Fruit fly (Drosophila melanogaster) whole organism, embryonic: ENCODE data around the gene AMPdeam.

Source experiments
- Aef1 ChIP-seq: fragments of 200-800 bp; sonication (Bioruptor generic); IDR thresholded peaks from 3 replicates; pipeline ENCODE4 v1.3.6; 2022; ENCODE audit warnings: missing biosample characterization, missing genetic modification characterization
- B-H1 ChIP-seq: fragments of 200-800 bp; sonication (Bioruptor generic); IDR thresholded peaks from 3 replicates; pipeline ENCODE4 v1.3.6; 2022; ENCODE audit warnings: missing biosample characterization, missing genetic modification characterization
- Blimp-1 ChIP-seq: fragments of 200-800 bp; sonication (Bioruptor generic); optimal IDR thresholded peaks from 3 replicates; lab custom pipeline; 2018; ENCODE audit warnings: missing biosample characterization, missing genetic modification characterization, mild to moderate bottlenecking, moderate library complexity, missing genetic modification reagents
- CG10543 ChIP-seq: fragments of 200-800 bp; sonication (Bioruptor generic); optimal IDR thresholded peaks from 3 replicates; lab custom pipeline; 2017; ENCODE audit warnings: missing biosample characterization, mild to moderate bottlenecking, missing genetic modification characterization, moderate library complexity
- CG11504 ChIP-seq: fragments of 200-800 bp; sonication (Bioruptor generic); optimal IDR thresholded peaks from 3 replicates; lab custom pipeline; 2019; ENCODE audit warnings: missing biosample characterization, mild to moderate bottlenecking, missing genetic modification characterization, moderate library complexity
- CG12155 ChIP-seq: fragments of 200-800 bp; sonication (Bioruptor generic); optimal IDR thresholded peaks from 3 replicates; lab custom pipeline; 2016; ENCODE audit warnings: missing biosample characterization, missing genetic modification characterization
- CG13123 ChIP-seq: fragments of 200-800 bp; sonication (Bioruptor generic); optimal IDR thresholded peaks from 2 replicates; lab custom pipeline; 2016; ENCODE audit warnings: missing biosample characterization, missing genetic modification characterization
- CG13624 ChIP-seq: fragments of 200-800 bp; sonication (Bioruptor generic); optimal IDR thresholded peaks from 2 replicates; lab custom pipeline; 2016; ENCODE audit warnings: missing biosample characterization, missing genetic modification characterization
- CG13894 ChIP-seq: fragments of 200-800 bp; sonication (Bioruptor generic); optimal IDR thresholded peaks from 3 replicates; lab custom pipeline; 2018; ENCODE audit warnings: missing biosample characterization, mild to moderate bottlenecking, missing genetic modification characterization, moderate library complexity
- CG14667 ChIP-seq: fragments of 200-800 bp; sonication (Bioruptor generic); IDR thresholded peaks from 2 replicates; pipeline ENCODE4 v1.3.6; 2022; ENCODE audit warnings: missing biosample characterization, missing genetic modification characterization
- CG15696 ChIP-seq: fragments of 200-800 bp; sonication (Bioruptor generic); optimal IDR thresholded peaks from 2 replicates; lab custom pipeline; 2019; ENCODE audit warnings: missing biosample characterization, mild to moderate bottlenecking, missing genetic modification characterization, moderate library complexity
- CG1647 ChIP-seq: fragments of 200-800 bp; sonication (Bioruptor generic); optimal IDR thresholded peaks from 3 replicates; lab custom pipeline; 2016; ENCODE audit warnings: missing biosample characterization, missing genetic modification characterization
- CG17359 ChIP-seq: fragments of 200-800 bp; sonication (Bioruptor generic); optimal IDR thresholded peaks from 3 replicates; lab custom pipeline; 2018; ENCODE audit warnings: missing biosample characterization, mild to moderate bottlenecking, missing genetic modification characterization, moderate library complexity
- CG17568 ChIP-seq: fragments of 200-800 bp; sonication (Bioruptor generic); optimal IDR thresholded peaks from 2 replicates; lab custom pipeline; 2018; ENCODE audit warnings: missing biosample characterization, mild to moderate bottlenecking, missing genetic modification characterization, moderate library complexity
- CG1792 ChIP-seq: fragments of 200-800 bp; sonication (Bioruptor generic); optimal IDR thresholded peaks from 2 replicates; lab custom pipeline; 2016; ENCODE audit warnings: missing biosample characterization, missing genetic modification characterization
- CG2875 ChIP-seq: fragments of 200-800 bp; sonication (Bioruptor generic); optimal IDR thresholded peaks from 2 replicates; lab custom pipeline; 2017; ENCODE audit warnings: missing biosample characterization, mild to moderate bottlenecking, missing genetic modification characterization, missing genetic modification reagents
- CG3163 ChIP-seq: fragments of 200-800 bp; sonication (Bioruptor generic); optimal IDR thresholded peaks from 3 replicates; lab custom pipeline; 2016; ENCODE audit warnings: missing biosample characterization, missing genetic modification characterization
- CG32772 ChIP-seq: fragments of 200-800 bp; sonication (Bioruptor generic); IDR thresholded peaks from 2 replicates; pipeline ENCODE4 v1.3.6; 2022; ENCODE audit warnings: missing biosample characterization, missing genetic modification characterization
- CG4424 ChIP-seq: fragments of 200-800 bp; sonication (Bioruptor generic); optimal IDR thresholded peaks from 3 replicates; lab custom pipeline; 2016; ENCODE audit warnings: missing biosample characterization, missing genetic modification characterization
- CG4707 ChIP-seq: fragments of 200-800 bp; sonication (Bioruptor generic); optimal IDR thresholded peaks from 2 replicates; lab custom pipeline; 2018; ENCODE audit warnings: missing biosample characterization, mild to moderate bottlenecking, missing genetic modification characterization, moderate library complexity
- CG7928 ChIP-seq: fragments of 200-800 bp; sonication (Bioruptor generic); optimal IDR thresholded peaks from 2 replicates; lab custom pipeline; 2017; ENCODE audit warnings: missing biosample characterization, mild to moderate bottlenecking, missing genetic modification characterization
- CG7987 ChIP-seq: fragments of 200-800 bp; sonication (Bioruptor generic); optimal IDR thresholded peaks from 2 replicates; lab custom pipeline; 2018; ENCODE audit warnings: missing biosample characterization, mild to moderate bottlenecking, missing genetic modification characterization, moderate library complexity
- CG8290 ChIP-seq, 3 experiments: fragments of 200-800 bp; sonication (Bioruptor generic); optimal IDR thresholded peaks; 2 replicates each; lab custom pipeline; 2016 to 2019; ENCODE audit warnings: missing biosample characterization in 3 of 3, missing genetic modification characterization in 3 of 3, mild to moderate bottlenecking in 2 of 3, moderate library complexity in 1 of 3
- CG9609 ChIP-seq: fragments of 200-800 bp; sonication (Bioruptor generic); optimal IDR thresholded peaks from 3 replicates; lab custom pipeline; 2016; ENCODE audit warnings: missing biosample characterization, missing genetic modification characterization
- CG9876 ChIP-seq: fragments of 200-800 bp; sonication (Bioruptor generic); optimal IDR thresholded peaks from 2 replicates; lab custom pipeline; 2016; ENCODE audit warnings: missing biosample characterization, missing genetic modification characterization
- Camta ChIP-seq: fragments of 200-800 bp; sonication (Bioruptor generic); optimal IDR thresholded peaks from 2 replicates; lab custom pipeline; 2016; ENCODE audit warnings: missing biosample characterization, missing genetic modification characterization
- Dip2 ChIP-seq: fragments of 200-800 bp; sonication (Bioruptor generic); IDR thresholded peaks from 2 replicates; pipeline ENCODE4 v1.3.6; 2022; ENCODE audit warnings: missing biosample characterization, missing genetic modification characterization
- H2.0 ChIP-seq: fragments of 200-800 bp; sonication (Bioruptor generic); IDR thresholded peaks from 2 replicates; pipeline ENCODE4 v1.3.6; 2022; ENCODE audit warnings: missing biosample characterization, missing genetic modification characterization
- Hr78 ChIP-seq, 2 experiments: fragments of 200-800 bp in 1 of 2; fragments of >200 bp in 1 of 2; sonication (Bioruptor generic) in 1 of 2; optimal IDR thresholded peaks; 2 replicates each; lab custom pipeline; 2017 to 2019; ENCODE audit warnings: missing biosample characterization in 2 of 2, missing genetic modification characterization in 2 of 2, mild to moderate bottlenecking in 1 of 2, moderate library complexity in 1 of 2
- Med ChIP-seq: fragments of 200-800 bp; sonication (Bioruptor generic); peaks from one replicate; lab custom pipeline; 2016; ENCODE audit warnings: missing biosample characterization, missing genetic modification characterization, mild to moderate bottlenecking, inconsistent platforms, moderate library complexity
- Meics ChIP-seq: fragments of 200-800 bp; sonication (Bioruptor generic); optimal IDR thresholded peaks from 2 replicates; lab custom pipeline; 2017; ENCODE audit warnings: missing biosample characterization, mild to moderate bottlenecking, missing genetic modification characterization
- Opbp ChIP-seq: fragments of 200-800 bp; sonication (Bioruptor generic); IDR thresholded peaks from 3 replicates; pipeline ENCODE4 v1.3.6; 2022; ENCODE audit warnings: missing biosample characterization, missing genetic modification characterization; ENCODE audit not compliant: partially characterized antibody
- Rfx ChIP-seq: fragments of 200-800 bp; sonication (Bioruptor generic); IDR thresholded peaks from 2 replicates; pipeline ENCODE4 v1.3.6; 2022; ENCODE audit warnings: missing biosample characterization, missing genetic modification characterization
- btn ChIP-seq: fragments of 200-800 bp; sonication (Bioruptor generic); optimal IDR thresholded peaks from 2 replicates; lab custom pipeline; 2016; ENCODE audit warnings: missing biosample characterization, missing genetic modification characterization
- corto ChIP-seq: fragments of 200-800 bp; sonication (Bioruptor generic); optimal IDR thresholded peaks from 2 replicates; lab custom pipeline; 2016; ENCODE audit warnings: missing biosample characterization, mild to moderate bottlenecking, missing genetic modification characterization, moderate library complexity
- crol ChIP-seq: fragments of 200-800 bp; sonication (Bioruptor generic); IDR thresholded peaks from 2 replicates; pipeline ENCODE4 v1.3.6; 2022; ENCODE audit warnings: missing biosample characterization, missing genetic modification characterization
- crp ChIP-seq, 2 experiments: fragments of 200-800 bp; sonication (Bioruptor generic); optimal IDR thresholded peaks; 2 replicates in 1 of 2; 3 replicates in 1 of 2; lab custom pipeline; 2017; ENCODE audit warnings: missing biosample characterization in 2 of 2, missing genetic modification characterization in 2 of 2, mild to moderate bottlenecking in 1 of 2, moderate library complexity in 1 of 2
- dmrt99B ChIP-seq: fragments of 200-800 bp; sonication (Bioruptor generic); optimal IDR thresholded peaks from 2 replicates; lab custom pipeline; 2018; ENCODE audit warnings: missing biosample characterization, mild to moderate bottlenecking, missing genetic modification characterization, moderate library complexity
- emc ChIP-seq: fragments of 200-800 bp; sonication (Bioruptor generic); optimal IDR thresholded peaks from 2 replicates; lab custom pipeline; 2016; ENCODE audit warnings: missing biosample characterization, missing genetic modification characterization
- ftz-f1 ChIP-seq: fragments of 200-800 bp; sonication (Bioruptor generic); optimal IDR thresholded peaks from 2 replicates; lab custom pipeline; 2016; ENCODE audit warnings: missing biosample characterization, missing genetic modification characterization
- gt ChIP-seq: fragments of 200-800 bp; sonication (Bioruptor generic); IDR thresholded peaks from 2 replicates; pipeline ENCODE4 v1.3.6; 2022; ENCODE audit warnings: missing biosample characterization, missing genetic modification characterization
- mirr ChIP-seq: fragments of 200-800 bp; sonication (Bioruptor generic); optimal IDR thresholded peaks from 3 replicates; lab custom pipeline; 2018; ENCODE audit warnings: missing biosample characterization, mild to moderate bottlenecking, missing genetic modification characterization
- nmo ChIP-seq: fragments of 200-800 bp; sonication (Bioruptor generic); optimal IDR thresholded peaks from 2 replicates; lab custom pipeline; 2018; ENCODE audit warnings: missing biosample characterization, mild to moderate bottlenecking, missing genetic modification characterization, moderate library complexity
- pnt ChIP-seq: fragments of 200-800 bp; sonication (Bioruptor generic); optimal IDR thresholded peaks from 3 replicates; lab custom pipeline; 2016; ENCODE audit warnings: missing biosample characterization, missing genetic modification characterization
- repo ChIP-seq: fragments of 200-800 bp; sonication (Bioruptor generic); optimal IDR thresholded peaks from 2 replicates; lab custom pipeline; 2016; ENCODE audit warnings: missing biosample characterization, missing genetic modification characterization
- rib ChIP-seq: fragments of 200-800 bp; sonication (Bioruptor generic); IDR thresholded peaks from 2 replicates; pipeline ENCODE4 v1.3.6; 2022; ENCODE audit warnings: missing biosample characterization, missing genetic modification characterization
- slbo ChIP-seq: fragments of 200-800 bp; sonication (Bioruptor generic); IDR thresholded peaks from 2 replicates; pipeline ENCODE4 v1.3.6; 2022; ENCODE audit warnings: missing biosample characterization, missing genetic modification characterization
- tgo ChIP-seq: fragments of 200-800 bp; sonication (Bioruptor generic); IDR thresholded peaks from 3 replicates; pipeline ENCODE4 v1.3.6; 2022; ENCODE audit warnings: missing biosample characterization, missing genetic modification characterization
- trh ChIP-seq: fragments of 200-800 bp; sonication (Bioruptor generic); optimal IDR thresholded peaks from 2 replicates; lab custom pipeline; 2016; ENCODE audit warnings: missing biosample characterization, missing genetic modification characterization
- yki ChIP-seq: fragments of >200 bp; optimal IDR thresholded peaks from 3 replicates; lab custom pipeline; 2018
- zen ChIP-seq: fragments of 200-800 bp; sonication (Bioruptor generic); optimal IDR thresholded peaks from 3 replicates; lab custom pipeline; 2018; ENCODE audit warnings: missing biosample characterization, mild to moderate bottlenecking, missing genetic modification characterization, moderate library complexity

Gene AMPdeam

DNA sequence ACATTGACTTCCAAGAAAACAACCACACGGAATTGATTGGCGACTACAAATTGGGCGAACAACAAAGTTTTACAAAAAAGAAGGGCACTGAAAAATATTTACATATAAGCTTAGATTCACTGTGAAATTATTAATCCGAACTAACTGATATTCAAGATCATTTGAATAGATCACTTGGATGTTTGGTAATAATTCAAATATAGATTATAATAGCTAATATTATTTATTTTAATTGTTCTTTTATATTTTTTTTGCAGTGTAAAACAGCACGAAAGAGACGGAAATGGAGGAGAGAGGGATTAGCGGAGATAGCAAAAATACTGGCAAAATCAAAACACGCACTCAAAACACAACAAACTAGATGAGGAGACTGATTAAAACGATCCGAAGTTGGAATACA lies 7.4 kb downstream of the AMPdeam start (continued):
- TF ChIP-seq CG11504, result peak; percentile 48
- TF ChIP-seq H2.0 (GFP tag; lab: Robert Waterston, UW), result no peak
- TF ChIP-seq Opbp, result no peak
- no peak for TF ChIP-seq CG15696
- no peak for TF ChIP-seq CG13123
- no peak for TF ChIP-seq CG4707 (GFP tag; lab: Kevin White, UChicago)
- peak; percentile 52 for TF ChIP-seq slbo (GFP tag; lab: Robert Waterston, UW)
- peak; percentile 12 for TF ChIP-seq Blimp-1 (GFP tag; lab: Kevin White, UChicago)
- no peak for TF ChIP-seq CG1792 (GFP tag; lab: Kevin White, UChicago)
- peak; percentile 28; the same call in 2 of the 3 replicates for TF ChIP-seq Aef1 (GFP tag; lab: Robert Waterston, UW)
- no peak for TF ChIP-seq zen (tag; lab: Kevin White, UChicago)
- no peak for TF ChIP-seq CG13894 (tag; lab: Kevin White, UChicago)
- TF ChIP-seq CG9609 (GFP tag; lab: Kevin White, UChicago), result no peak
- TF ChIP-seq emc (GFP tag; lab: Kevin White, UChicago), result no peak
- TF ChIP-seq mirr (GFP tag; lab: Kevin White, UChicago), result no peak
- TF ChIP-seq CG8290 (GFP tag; optimal IDR thresholded peaks at IDR 0.05; lab: Kevin White, UChicago), result no peak
- no peak for TF ChIP-seq CG8290 (tag; optimal IDR thresholded peaks at IDR 0.05; lab: Kevin White, UChicago)
- no peak for TF ChIP-seq rib (GFP tag; lab: Robert Waterston, UW)
- TF ChIP-seq CG32772, result 0 out of 2 replicates have a peak, but pooled peaks have one; percentile 29
- no peak for TF ChIP-seq Hr78 (GFP tag; optimal IDR thresholded peaks at IDR 0.05; lab: Kevin White, UChicago)
- no peak for TF ChIP-seq CG4424
- no peak for TF ChIP-seq Camta (GFP tag; lab: Kevin White, UChicago)
- TF ChIP-seq CG12155 (GFP tag; lab: Kevin White, UChicago), result no peak
- no peak for TF ChIP-seq CG2875 (GFP tag; lab: Kevin White, UChicago)
- no peak for TF ChIP-seq CG17568 (GFP tag; lab: Kevin White, UChicago)
- no peak for TF ChIP-seq CG10543 (GFP tag; lab: Kevin White, UChicago)
- no peak for TF ChIP-seq CG14667
- TF ChIP-seq Med (GFP tag; lab: Kevin White, UChicago), result no peak
- TF ChIP-seq CG17359 (tag; lab: Kevin White, UChicago), result peak; percentile 3
- no peak for TF ChIP-seq nmo (GFP tag; lab: Kevin White, UChicago)
- TF ChIP-seq crp (GFP tag; optimal IDR thresholded peaks at IDR 0.05; lab: Kevin White, UChicago), result no peak
- TF ChIP-seq CG7928 (GFP tag; lab: Kevin White, UChicago), result no peak
- TF ChIP-seq CG1647 (GFP tag; lab: Kevin White, UChicago), result no peak
- TF ChIP-seq CG7987, result no peak
- no peak for TF ChIP-seq B-H1 (GFP tag; lab: Robert Waterston, UW)
- no peak for TF ChIP-seq ftz-f1 (GFP tag; lab: Kevin White, UChicago)
- TF ChIP-seq corto, result no peak
- TF ChIP-seq crol (GFP tag; lab: Robert Waterston, UW), result no peak
- TF ChIP-seq Rfx (GFP tag; lab: Robert Waterston, UW), result peak; percentile 39; the same call in 1 of the 2 replicates
- no peak for TF ChIP-seq gt (GFP tag; lab: Robert Waterston, UW)
- TF ChIP-seq CG13624, result no peak
- peak; percentile 16 for TF ChIP-seq Meics (GFP tag; lab: Kevin White, UChicago)
- no peak; the same call in 2 of the 3 replicates for TF ChIP-seq tgo (GFP tag; lab: Robert Waterston, UW)
- no peak for TF ChIP-seq trh (GFP tag; lab: Kevin White, UChicago)
- no peak for TF ChIP-seq repo (GFP tag; lab: Kevin White, UChicago)
- TF ChIP-seq btn (GFP tag; lab: Kevin White, UChicago), result no peak
- no peak for TF ChIP-seq Dip2 (GFP tag; lab: Robert Waterston, UW)
- no peak for TF ChIP-seq CG3163 (GFP tag; lab: Kevin White, UChicago)
- no peak for TF ChIP-seq pnt (GFP tag; lab: Kevin White, UChicago)
- TF ChIP-seq yki (lab: Kevin White, UChicago), result no peak
- TF ChIP-seq dmrt99B (tag; lab: Kevin White, UChicago), result peak; percentile 34
- no peak for TF ChIP-seq CG9876 (GFP tag; lab: Kevin White, UChicago)
